Fruit fly (Drosophila melanogaster) whole organism, embryonic: ENCODE measurements around the gene P5CDh2.

ENCODE experiments used
- Ada2b ChIP-seq: fragments of 200-800 bp; sonication (Bioruptor generic); IDR thresholded peaks from 2 replicates; pipeline ENCODE4 v1.3.6; 2022; ENCODE audit warnings: missing biosample characterization, missing genetic modification characterization
- Atf6 ChIP-seq: fragments of 200-800 bp; sonication (Bioruptor generic); IDR thresholded peaks from 2 replicates; pipeline ENCODE4 v1.3.6; 2022; ENCODE audit warnings: missing biosample characterization, missing genetic modification characterization
- CG11247 ChIP-seq: fragments of 200-800 bp; sonication (Bioruptor generic); IDR thresholded peaks from 2 replicates; pipeline ENCODE4 v1.3.6; 2022; ENCODE audit warnings: missing biosample characterization, missing genetic modification characterization
- CG11695 ChIP-seq: fragments of 200-800 bp; sonication (Bioruptor generic); IDR thresholded peaks from 3 replicates; pipeline ENCODE4 v1.3.6; 2022; ENCODE audit warnings: missing biosample characterization, missing genetic modification characterization
- CG12104 ChIP-seq: fragments of 200-800 bp; sonication (Bioruptor generic); optimal IDR thresholded peaks from 3 replicates; lab custom pipeline; 2016; ENCODE audit warnings: missing biosample characterization, missing genetic modification characterization
- CG12236 ChIP-seq: fragments of 200-800 bp; sonication (Bioruptor generic); optimal IDR thresholded peaks from 2 replicates; lab custom pipeline; 2016; ENCODE audit warnings: missing biosample characterization, missing genetic modification characterization
- CG1233 ChIP-seq: fragments of 200-800 bp; sonication (Bioruptor generic); optimal IDR thresholded peaks from 4 replicates; lab custom pipeline; 2018; ENCODE audit warnings: missing biosample characterization, mild to moderate bottlenecking, missing genetic modification characterization
- CG14014 ChIP-seq: fragments of 200-800 bp; sonication (Bioruptor generic); IDR thresholded peaks from 2 replicates; pipeline ENCODE4 v1.3.6; 2022; ENCODE audit warnings: missing biosample characterization, missing genetic modification characterization
- CG15073 ChIP-seq: fragments of 200-800 bp; sonication (Bioruptor generic); optimal IDR thresholded peaks from 2 replicates; lab custom pipeline; 2016; ENCODE audit warnings: missing biosample characterization, missing genetic modification characterization
- CG17361 ChIP-seq: fragments of 200-800 bp; sonication (Bioruptor generic); IDR thresholded peaks from 3 replicates; pipeline ENCODE4 v1.3.6; 2022; ENCODE audit warnings: missing biosample characterization, missing genetic modification characterization
- CG18476 ChIP-seq: fragments of 200-800 bp; sonication (Bioruptor generic); optimal IDR thresholded peaks from 2 replicates; lab custom pipeline; 2016; ENCODE audit warnings: missing biosample characterization, mild to moderate bottlenecking, missing genetic modification characterization
- CG2875 ChIP-seq: fragments of 200-800 bp; sonication (Bioruptor generic); optimal IDR thresholded peaks from 2 replicates; lab custom pipeline; 2017; ENCODE audit warnings: missing biosample characterization, mild to moderate bottlenecking, missing genetic modification characterization, missing genetic modification reagents
- CG30403 ChIP-seq: fragments of 200-800 bp; sonication (Bioruptor generic); optimal IDR thresholded peaks from 3 replicates; lab custom pipeline; 2016; ENCODE audit warnings: missing biosample characterization, missing genetic modification characterization
- CG33557 ChIP-seq: fragments of 200-800 bp; sonication (Bioruptor generic); optimal IDR thresholded peaks from 2 replicates; lab custom pipeline; 2019; ENCODE audit warnings: missing biosample characterization, mild to moderate bottlenecking, missing genetic modification characterization, moderate library complexity
- CG34376 ChIP-seq: fragments of 200-800 bp; sonication (Bioruptor generic); optimal IDR thresholded peaks from 2 replicates; lab custom pipeline; 2018; ENCODE audit warnings: missing biosample characterization, mild to moderate bottlenecking, missing genetic modification characterization
- CG4424 ChIP-seq: fragments of 200-800 bp; sonication (Bioruptor generic); optimal IDR thresholded peaks from 3 replicates; lab custom pipeline; 2016; ENCODE audit warnings: missing biosample characterization, missing genetic modification characterization
- CG4854 ChIP-seq: fragments of 200-800 bp; sonication (Bioruptor generic); optimal IDR thresholded peaks from 2 replicates; lab custom pipeline; 2016; ENCODE audit warnings: missing biosample characterization, missing genetic modification characterization, inconsistent platforms
- CG6254 ChIP-seq: fragments of 200-800 bp; sonication (Bioruptor generic); optimal IDR thresholded peaks from 3 replicates; lab custom pipeline; 2017; ENCODE audit warnings: mild to moderate bottlenecking, missing biosample characterization, missing genetic modification reagents, missing genetic modification characterization
- CG6683 ChIP-seq: fragments of 200-800 bp; sonication (Bioruptor generic); optimal IDR thresholded peaks from 2 replicates; lab custom pipeline; 2017; ENCODE audit warnings: missing biosample characterization, mild to moderate bottlenecking, missing genetic modification characterization, missing genetic modification reagents
- CG9437 ChIP-seq: fragments of 200-800 bp; sonication (Bioruptor generic); optimal IDR thresholded peaks from 2 replicates; lab custom pipeline; 2018; ENCODE audit warnings: missing biosample characterization, mild to moderate bottlenecking, missing genetic modification characterization
- CG9876 ChIP-seq: fragments of 200-800 bp; sonication (Bioruptor generic); optimal IDR thresholded peaks from 2 replicates; lab custom pipeline; 2016; ENCODE audit warnings: missing biosample characterization, missing genetic modification characterization
- CTCF ChIP-seq: fragments of 200-800 bp; sonication (Bioruptor generic); optimal IDR thresholded peaks from 2 replicates; lab custom pipeline; 2017; ENCODE audit warnings: missing biosample characterization, mild to moderate bottlenecking, missing genetic modification characterization, moderate library complexity
- Dip2 ChIP-seq: fragments of 200-800 bp; sonication (Bioruptor generic); IDR thresholded peaks from 2 replicates; pipeline ENCODE4 v1.3.6; 2022; ENCODE audit warnings: missing biosample characterization, missing genetic modification characterization
- Eip74EF ChIP-seq, 2 experiments: fragments of 200-800 bp in 1 of 2; fragments of >200 bp in 1 of 2; sonication (Bioruptor generic) in 1 of 2; optimal IDR thresholded peaks; 2 replicates each; lab custom pipeline; 2017 to 2019; ENCODE audit warnings: missing biosample characterization in 2 of 2, missing genetic modification characterization in 2 of 2, mild to moderate bottlenecking in 1 of 2, moderate library complexity in 1 of 2
- Fer3 ChIP-seq: fragments of 200-800 bp; sonication (Bioruptor generic); optimal IDR thresholded peaks from 2 replicates; lab custom pipeline; 2018; ENCODE audit warnings: missing biosample characterization, mild to moderate bottlenecking, missing genetic modification characterization, moderate library complexity
- Gug ChIP-seq: fragments of 200-800 bp; sonication (Bioruptor generic); IDR thresholded peaks from 4 replicates; pipeline ENCODE4 v1.3.6; 2022; ENCODE audit warnings: missing biosample characterization, missing genetic modification characterization
- H2.0 ChIP-seq: fragments of 200-800 bp; sonication (Bioruptor generic); IDR thresholded peaks from 2 replicates; pipeline ENCODE4 v1.3.6; 2022; ENCODE audit warnings: missing biosample characterization, missing genetic modification characterization
- MESR4 ChIP-seq: fragments of 200-800 bp; sonication (Bioruptor generic); optimal IDR thresholded peaks from 2 replicates; lab custom pipeline; 2018; ENCODE audit warnings: missing biosample characterization, mild to moderate bottlenecking, missing genetic modification characterization, moderate library complexity
- Med ChIP-seq: fragments of 200-800 bp; sonication (Bioruptor generic); peaks from one replicate; lab custom pipeline; 2016; ENCODE audit warnings: missing biosample characterization, missing genetic modification characterization, mild to moderate bottlenecking, inconsistent platforms, moderate library complexity
- Meics ChIP-seq: fragments of 200-800 bp; sonication (Bioruptor generic); optimal IDR thresholded peaks from 2 replicates; lab custom pipeline; 2017; ENCODE audit warnings: missing biosample characterization, mild to moderate bottlenecking, missing genetic modification characterization
- Poxn ChIP-seq: fragments of 200-800 bp; sonication (Bioruptor generic); IDR thresholded peaks from 2 replicates; pipeline ENCODE4 v1.3.6; 2022; ENCODE audit warnings: missing biosample characterization, missing genetic modification characterization
- Ssrp ChIP-seq: fragments of 200-800 bp; sonication (Bioruptor generic); optimal IDR thresholded peaks from 2 replicates; lab custom pipeline; 2018; ENCODE audit warnings: missing biosample characterization, mild to moderate bottlenecking, missing genetic modification characterization, moderate library complexity
- caup ChIP-seq: fragments of 200-800 bp; sonication (Bioruptor generic); optimal IDR thresholded peaks from 3 replicates; lab custom pipeline; 2017; ENCODE audit warnings: missing biosample characterization, mild to moderate bottlenecking, missing genetic modification characterization, moderate library complexity; ENCODE audit not compliant: severe bottlenecking
- chif ChIP-seq, 2 experiments: fragments of 200-800 bp; sonication (Bioruptor generic); optimal IDR thresholded peaks; 3 replicates each; lab custom pipeline; 2016; ENCODE audit warnings: missing biosample characterization in 2 of 2, missing genetic modification characterization in 2 of 2
- da ChIP-seq: fragments of 200-800 bp; sonication (Bioruptor generic); optimal IDR thresholded peaks from 2 replicates; lab custom pipeline; 2016; ENCODE audit warnings: missing biosample characterization, missing genetic modification characterization
- dpn ChIP-seq, 2 experiments: fragments of 200-800 bp; sonication (Bioruptor generic); optimal IDR thresholded peaks; 3 replicates each; lab custom pipeline; 2016; ENCODE audit warnings: missing biosample characterization in 2 of 2, missing genetic modification characterization in 2 of 2
- eve ChIP-seq, 2 experiments: fragments of >200 bp; optimal IDR thresholded peaks; 2 replicates each; lab custom pipeline; 2017; ENCODE audit warnings: missing biosample characterization in 2 of 2, missing genetic modification characterization in 2 of 2
- gem ChIP-seq: fragments of 200-800 bp; sonication (Bioruptor generic); optimal IDR thresholded peaks from 2 replicates; lab custom pipeline; 2019; ENCODE audit warnings: missing biosample characterization, mild to moderate bottlenecking, missing genetic modification characterization, moderate library complexity
- grau ChIP-seq: fragments of 200-800 bp; optimal IDR thresholded peaks from 3 replicates; lab custom pipeline; 2019; ENCODE audit warnings: missing biosample characterization, mild to moderate bottlenecking, missing genetic modification characterization, moderate library complexity
- gsb-n ChIP-seq: fragments of 200-800 bp; sonication (Bioruptor generic); optimal IDR thresholded peaks from 3 replicates; lab custom pipeline; 2018; ENCODE audit warnings: missing biosample characterization, mild to moderate bottlenecking, missing genetic modification characterization
- hb ChIP-seq: fragments of 200-800 bp; sonication (Bioruptor generic); IDR thresholded peaks from 3 replicates; pipeline ENCODE4 v1.3.6; 2022; ENCODE audit warnings: missing biosample characterization, missing genetic modification characterization; ENCODE audit not compliant: partially characterized antibody
- lab ChIP-seq: fragments of 200-800 bp; sonication (Bioruptor generic); optimal IDR thresholded peaks from 3 replicates; lab custom pipeline; 2017; ENCODE audit warnings: missing biosample characterization, missing genetic modification characterization, mild to moderate bottlenecking, moderate library complexity, missing genetic modification reagents
- lmd ChIP-seq: fragments of 200-800 bp; sonication (Bioruptor generic); IDR thresholded peaks from 2 replicates; pipeline ENCODE4 v1.3.6; 2022; ENCODE audit warnings: missing biosample characterization, missing genetic modification characterization
- lola ChIP-seq, 3 experiments: fragments of >200 bp in 2 of 3; fragments of 200-800 bp in 1 of 3; sonication (Bioruptor generic) in 1 of 3; optimal IDR thresholded peaks; 2 replicates each; lab custom pipeline; 2017 to 2019; ENCODE audit warnings: missing biosample characterization in 3 of 3, missing genetic modification characterization in 3 of 3, mild to moderate bottlenecking in 1 of 3, moderate library complexity in 1 of 3
- mirr ChIP-seq: fragments of 200-800 bp; sonication (Bioruptor generic); optimal IDR thresholded peaks from 3 replicates; lab custom pipeline; 2018; ENCODE audit warnings: missing biosample characterization, mild to moderate bottlenecking, missing genetic modification characterization
- nau ChIP-seq: fragments of 200-800 bp; sonication (Bioruptor generic); optimal IDR thresholded peaks from 3 replicates; lab custom pipeline; 2017; ENCODE audit warnings: missing biosample characterization, mild to moderate bottlenecking, missing genetic modification characterization, missing genetic modification reagents
- pfk ChIP-seq: fragments of 200-800 bp; sonication (Bioruptor generic); optimal IDR thresholded peaks from 2 replicates; lab custom pipeline; 2018; ENCODE audit warnings: missing biosample characterization, mild to moderate bottlenecking, missing genetic modification characterization, moderate library complexity
- sens ChIP-seq: fragments of 200-800 bp; sonication (Bioruptor generic); peaks from one replicate; lab custom pipeline; 2016; ENCODE audit warnings: missing biosample characterization, missing genetic modification characterization
- wek ChIP-seq: fragments of 200-800 bp; sonication (Bioruptor generic); optimal IDR thresholded peaks from 3 replicates; lab custom pipeline; 2018; ENCODE audit warnings: missing biosample characterization, mild to moderate bottlenecking, missing genetic modification characterization, moderate library complexity
- z ChIP-seq: fragments of 200-800 bp; sonication (Bioruptor generic); IDR thresholded peaks from 3 replicates; pipeline ENCODE4 v1.3.6; 2022; ENCODE audit warnings: missing biosample characterization, missing genetic modification characterization
- zf30C ChIP-seq: fragments of 200-800 bp; sonication (Bioruptor generic); optimal IDR thresholded peaks from 3 replicates; lab custom pipeline; 2018; ENCODE audit warnings: missing biosample characterization, mild to moderate bottlenecking, missing genetic modification characterization

Gene P5CDh2

DNA sequence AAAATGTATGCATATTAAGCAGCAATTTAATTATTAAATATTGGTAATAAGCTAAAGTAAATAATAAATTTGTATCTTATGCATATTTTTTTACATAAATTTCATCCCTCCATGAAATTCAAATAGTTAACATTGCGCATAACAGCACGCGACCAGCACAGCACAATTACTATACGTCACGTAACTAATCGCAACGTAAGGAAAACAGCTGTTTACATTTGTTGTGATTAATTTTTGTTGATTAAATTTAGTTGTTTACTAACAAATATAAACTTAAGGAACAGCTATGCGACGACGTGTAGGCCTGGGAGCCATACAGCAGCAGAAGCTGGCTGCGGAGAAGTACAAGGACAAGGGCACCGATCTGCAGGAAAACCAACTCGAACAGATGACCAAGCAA is 12.7 kb upstream of the P5CDh2 start, which contains the start of gene lsn (continued):
- TF ChIP-seq chif (GFP tag; optimal IDR thresholded peaks at IDR 0.05; lab: Kevin White, UChicago) (peak in 1 of 2 experiments; percentile 1), CTCF (GFP tag; lab: Kevin White, UChicago) (no peak), H2.0 (GFP tag; lab: Robert Waterston, UW) (no peak), gsb-n (peak; percentile 63), CG4854 (GFP tag; lab: Kevin White, UChicago) (no peak), CG9437 (peak; percentile 100), grau (tag; lab: Kevin White, UChicago) (peak; percentile 31), lab (GFP tag; lab: Kevin White, UChicago) (peak; percentile 42), CG4424 (GFP tag; lab: Kevin White, UChicago) (no peak), Atf6 (GFP tag; lab: Robert Waterston, UW) (0 out of 2 replicates have a peak, but pooled peaks have one; percentile 30), CG6254 (GFP tag; lab: Kevin White, UChicago) (no peak), CG34376 (GFP tag; lab: Kevin White, UChicago) (peak; percentile 37), z (GFP tag; lab: Robert Waterston, UW) (no peak), sens (peak; percentile 49), Ada2b (GFP tag; lab: Robert Waterston, UW) (no peak), Meics (GFP tag; lab: Kevin White, UChicago) (peak; percentile 48), Poxn (GFP tag; lab: Robert Waterston, UW) (no peak), CG12236 (GFP tag; lab: Kevin White, UChicago) (no peak), da (no peak), lola (GFP tag; optimal IDR thresholded peaks at IDR 0.05; lab: Kevin White, UChicago) (peak in 1 of 3 experiments; percentile 31), CG18476 (GFP tag; lab: Kevin White, UChicago) (no peak), nau (peak; percentile 35), Eip74EF (GFP tag; optimal IDR thresholded peaks at IDR 0.05; lab: Kevin White, UChicago) (no peak), lmd (no peak), CG33557 (GFP tag; lab: Kevin White, UChicago) (peak; percentile 55), Ssrp (tag; lab: Kevin White, UChicago) (no peak), CG17361 (GFP tag; lab: Robert Waterston, UW) (no peak), eve (GFP tag; optimal IDR thresholded peaks at IDR 0.05; lab: Kevin White, UChicago) (no peak), CG2875 (peak; percentile 49), Fer3 (peak; percentile 4), wek (peak; percentile 46), CG15073 (GFP tag; lab: Kevin White, UChicago) (no peak), dpn (GFP tag; optimal IDR thresholded peaks at IDR 0.05; lab: Kevin White, UChicago) (no peak), Med (GFP tag; lab: Kevin White, UChicago) (peak; percentile 30), CG30403 (GFP tag; lab: Kevin White, UChicago) (no peak), CG6683 (GFP tag; lab: Kevin White, UChicago) (no peak), CG12104 (GFP tag; lab: Kevin White, UChicago) (no peak), zf30C (no peak), mirr (no peak), gem (tag; lab: Kevin White, UChicago) (peak; percentile 39), CG1233 (no peak), CG11695 (GFP tag; lab: Robert Waterston, UW) (no peak), CG9876 (GFP tag; lab: Kevin White, UChicago) (no peak), MESR4 (GFP tag; lab: Kevin White, UChicago) (peak; percentile 61), Gug (GFP tag; lab: Robert Waterston, UW) (no peak), CG11247 (GFP tag; lab: Robert Waterston, UW) (no peak), caup (GFP tag; lab: Kevin White, UChicago) (peak; percentile 51), Dip2 (GFP tag; lab: Robert Waterston, UW) (no peak), hb (no peak), pfk (no peak), CG14014 (GFP tag; lab: Robert Waterston, UW) (peak; percentile 51; the same call in 1 of the 2 replicates)
